Fruit fly (Drosophila melanogaster): ENCODE measurements around the gene CG4230.

CG4230 gene

DNA sequence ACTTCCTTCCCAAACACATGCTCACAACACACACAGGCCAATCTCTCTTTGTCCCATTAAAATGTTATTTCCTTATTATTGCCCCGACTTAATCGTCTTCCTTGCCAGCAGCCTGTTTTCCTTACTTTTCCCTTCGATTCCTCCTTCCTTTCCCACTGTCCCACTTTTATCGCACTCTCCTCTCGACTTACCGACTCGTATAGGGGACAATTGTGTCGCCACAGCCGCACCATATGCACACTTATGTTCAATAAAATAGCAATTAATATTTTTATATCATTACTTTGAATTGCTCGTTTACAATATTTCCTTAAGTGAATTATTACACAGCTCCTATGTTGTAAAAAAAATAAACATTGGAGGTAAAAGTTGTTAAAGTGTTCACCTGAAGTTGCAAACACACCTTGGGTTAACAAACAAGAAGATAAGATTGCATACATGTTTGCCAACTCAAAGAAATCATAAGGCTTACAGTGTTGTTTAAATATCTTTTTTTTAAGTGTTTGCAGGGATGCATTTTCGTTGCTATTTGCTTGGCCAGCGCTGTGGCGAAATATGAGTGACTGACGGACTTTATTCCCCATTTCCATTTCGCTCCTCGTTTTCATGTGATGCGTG, 9.0 kb upstream of the CG4230 start:
- TF ChIP-seq Hr39 (GFP tag; optimal IDR thresholded peaks at IDR 0.05) (peak; percentile 83), Gug (GFP tag; IDR thresholded peaks at IDR 0.05) (peak; percentile 69), CG1621 (tag; optimal IDR thresholded peaks at IDR 0.05) (peak; percentile 81), cyc (GFP tag; optimal IDR thresholded peaks at IDR 0.05) (peak; percentile 81), CG32006 (GFP tag; optimal IDR thresholded peaks at IDR 0.05) (peak; percentile 92), Smox (GFP tag; optimal IDR thresholded peaks at IDR 0.05) (peak; percentile 86), CG6163 (GFP tag; IDR thresholded peaks at IDR 0.05) (peak; percentile 81), Eip78C (GFP tag) (peak; percentile 98), CG11902 (GFP tag; optimal IDR thresholded peaks at IDR 0.05) (peak; percentile 75), CG34406 (GFP tag; optimal IDR thresholded peaks at IDR 0.05) (peak; percentile 88), Eip75B (GFP tag; optimal IDR thresholded peaks at IDR 0.05) (peak; percentile 90), fkh (GFP tag; optimal IDR thresholded peaks at IDR 0.05) (peak; percentile 69), OdsH (GFP tag; optimal IDR thresholded peaks at IDR 0.05) (peak; percentile 88), fd85E (GFP tag; optimal IDR thresholded peaks at IDR 0.05) (peak; percentile 68), Lpt (GFP tag; optimal IDR thresholded peaks at IDR 0.05) (peak; percentile 86), dsx (GFP tag; optimal IDR thresholded peaks at IDR 0.05; ENCODE audit: poor library complexity, severe bottlenecking) (peak; percentile 81), CG6854 (GFP tag; optimal IDR thresholded peaks at IDR 0.05) (peak; percentile 84), CG10631 (GFP tag; optimal IDR thresholded peaks at IDR 0.05) (peak; percentile 85), CG31627 (GFP tag; optimal IDR thresholded peaks at IDR 0.05) (peak; percentile 84), salr (GFP tag; optimal IDR thresholded peaks at IDR 0.05) (peak; percentile 71 to 88), Met (GFP tag; optimal IDR thresholded peaks at IDR 0.05) (peak; percentile 86), Ets21C (GFP tag; optimal IDR thresholded peaks at IDR 0.05) (peak; percentile 78), Sox14 (GFP tag; optimal IDR thresholded peaks at IDR 0.05) (peak; percentile 86), Sox102F (GFP tag; optimal IDR thresholded peaks at IDR 0.05) (peak; percentile 89), CG10669 (GFP tag; optimal IDR thresholded peaks at IDR 0.05) (peak; percentile 88), CG16779 (tag; optimal IDR thresholded peaks at IDR 0.05) (peak; percentile 79), lz (GFP tag; optimal IDR thresholded peaks at IDR 0.05) (peak; percentile 86), CG11762 (GFP tag; optimal IDR thresholded peaks at IDR 0.05; ENCODE audit: insufficient read depth) (peak; percentile 83), CG6792 (GFP tag; optimal IDR thresholded peaks at IDR 0.05) (peak; percentile 91), CG8119 (GFP tag; IDR thresholded peaks at IDR 0.05) (peak; percentile 85), Hr38 (GFP tag; optimal IDR thresholded peaks at IDR 0.05) (peak; percentile 15), esn (GFP tag; optimal IDR thresholded peaks at IDR 0.05) (peak; percentile 91), Ets96B (tag; optimal IDR thresholded peaks at IDR 0.05) (peak; percentile 83), CG8319 (GFP tag; optimal IDR thresholded peaks at IDR 0.05) (peak; percentile 86), achi (GFP tag; optimal IDR thresholded peaks at IDR 0.05) (peak; percentile 88), dac (GFP tag; optimal IDR thresholded peaks at IDR 0.05) (peak; percentile 74), acj6 (GFP tag; optimal IDR thresholded peaks at IDR 0.05) (peak; percentile 90), Eip93F (GFP tag; optimal IDR thresholded peaks at IDR 0.05) (peak; percentile 49), Blimp-1 (GFP tag; optimal IDR thresholded peaks at IDR 0.05) (peak; percentile 74), CG15336 (GFP tag; IDR thresholded peaks at IDR 0.05) (peak; percentile 82), spab (GFP tag; optimal IDR thresholded peaks at IDR 0.05) (peak; percentile 84), CG7368 (GFP tag; optimal IDR thresholded peaks at IDR 0.05) (peak; percentile 82), fd59A (GFP tag; optimal IDR thresholded peaks at IDR 0.05) (peak; percentile 82), CG4318 (GFP tag; optimal IDR thresholded peaks at IDR 0.05) (peak; percentile 81), net (GFP tag; optimal IDR thresholded peaks at IDR 0.05) (peak; percentile 90), pdm3 (GFP tag; optimal IDR thresholded peaks at IDR 0.05) (peak; percentile 92), CG11294 (GFP tag; IDR thresholded peaks at IDR 0.05) (peak; percentile 57; the same call in 1 of the 2 replicates), Hr4 (GFP tag; optimal IDR thresholded peaks at IDR 0.05) (peak; percentile 91), topi (GFP tag; optimal IDR thresholded peaks at IDR 0.05) (peak; percentile 88), eg (GFP tag; IDR thresholded peaks at IDR 0.05) (peak; percentile 76), CG3032 (tag; optimal IDR thresholded peaks at IDR 0.05) (peak; percentile 80)
